Fruit fly (Drosophila melanogaster): ENCODE data around the gene CG13476.

Gene CG13476

DNA sequence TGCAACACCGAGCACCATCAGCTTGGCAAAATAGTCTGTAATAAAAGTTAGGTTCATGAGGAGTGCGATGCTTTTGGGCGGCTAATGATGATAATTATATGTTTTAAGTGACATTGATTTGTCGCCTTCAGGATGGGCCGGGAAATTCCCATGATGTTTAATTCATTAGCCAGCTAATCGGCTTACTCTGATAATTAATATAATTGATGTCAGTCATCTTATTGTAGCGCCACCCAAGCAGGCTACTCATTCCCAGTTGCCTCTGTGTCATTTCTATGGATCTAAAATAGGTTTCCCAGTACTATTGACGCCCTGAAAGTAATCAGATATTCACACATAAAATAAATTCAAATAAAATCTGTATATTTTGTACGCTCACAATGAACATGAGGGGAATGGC, at the start of gene CG13476:
Gene CG13476 (plus strand): TSS at position 301 of the 400 bp plus-strand sequence.
- TF ChIP-seq EcR (GFP tag; optimal IDR thresholded peaks at IDR 0.05) (no peak), usp (GFP tag; optimal IDR thresholded peaks at IDR 0.05) (no peak), pan (optimal IDR thresholded peaks at IDR 0.05) (no peak)

DNA sequence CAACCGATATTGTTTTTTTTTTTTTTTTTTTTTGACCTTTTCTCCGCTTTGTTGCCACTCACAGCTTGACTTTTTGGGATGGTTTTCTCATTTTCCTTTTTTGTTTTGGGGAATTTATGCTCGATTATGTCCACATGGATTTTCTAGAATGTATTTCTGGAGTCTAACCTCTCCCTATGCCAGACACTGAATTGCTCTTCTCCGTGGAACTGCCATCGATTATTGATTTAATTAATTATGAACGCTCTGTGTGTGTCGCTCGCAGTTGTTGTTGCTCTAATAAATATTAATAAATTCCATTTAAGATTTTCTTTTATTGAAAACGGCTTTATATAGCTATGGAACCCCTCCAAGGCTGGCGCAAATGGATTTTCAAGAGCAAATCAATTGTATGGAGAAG, 49.6 kb upstream of the CG13476 start:
- TF ChIP-seq EcR (GFP tag; optimal IDR thresholded peaks at IDR 0.05) = no peak
- TF ChIP-seq pan (optimal IDR thresholded peaks at IDR 0.05) = no peak
- TF ChIP-seq psq (optimal IDR thresholded peaks at IDR 0.05) = no peak
- TF ChIP-seq CG8478 (optimal IDR thresholded peaks at IDR 0.05) = no peak
- TF ChIP-seq Dll (optimal IDR thresholded peaks at IDR 0.05) = no peak
- no peak for TF ChIP-seq usp (GFP tag; optimal IDR thresholded peaks at IDR 0.05)

DNA sequence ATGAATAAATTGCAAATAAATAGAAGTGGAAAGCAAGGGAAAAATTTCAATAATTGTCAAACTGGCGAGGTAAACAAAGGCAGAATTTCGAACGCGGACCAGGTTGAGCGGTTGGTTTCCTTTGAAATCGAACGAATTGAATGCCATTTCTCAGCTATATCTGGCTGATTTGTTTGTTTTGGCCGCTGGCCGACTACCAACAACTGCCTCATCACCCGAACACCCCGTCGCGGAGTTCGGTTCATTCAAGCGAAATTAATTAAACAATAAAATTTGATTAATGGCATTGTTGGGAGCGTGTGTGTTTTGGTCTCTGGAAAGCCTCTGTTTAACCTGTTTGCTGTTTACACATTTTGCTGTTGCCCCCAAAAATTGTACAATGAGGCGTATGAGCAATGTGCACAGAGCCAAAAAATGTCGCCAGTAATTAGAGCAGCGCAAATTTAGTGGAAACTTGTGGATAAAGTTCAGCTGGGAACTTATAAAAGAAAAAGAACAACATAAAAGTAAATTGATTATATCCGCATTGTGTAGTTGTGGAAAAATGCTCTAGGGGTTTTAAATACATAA, 47.7 kb upstream of the CG13476 start:
- TF ChIP-seq psq (optimal IDR thresholded peaks at IDR 0.05) (no peak), usp (GFP tag; optimal IDR thresholded peaks at IDR 0.05) (no peak), pan (optimal IDR thresholded peaks at IDR 0.05) (no peak), CG8478 (optimal IDR thresholded peaks at IDR 0.05) (no peak), Dll (optimal IDR thresholded peaks at IDR 0.05) (no peak), EcR (GFP tag; optimal IDR thresholded peaks at IDR 0.05) (no peak)

DNA sequence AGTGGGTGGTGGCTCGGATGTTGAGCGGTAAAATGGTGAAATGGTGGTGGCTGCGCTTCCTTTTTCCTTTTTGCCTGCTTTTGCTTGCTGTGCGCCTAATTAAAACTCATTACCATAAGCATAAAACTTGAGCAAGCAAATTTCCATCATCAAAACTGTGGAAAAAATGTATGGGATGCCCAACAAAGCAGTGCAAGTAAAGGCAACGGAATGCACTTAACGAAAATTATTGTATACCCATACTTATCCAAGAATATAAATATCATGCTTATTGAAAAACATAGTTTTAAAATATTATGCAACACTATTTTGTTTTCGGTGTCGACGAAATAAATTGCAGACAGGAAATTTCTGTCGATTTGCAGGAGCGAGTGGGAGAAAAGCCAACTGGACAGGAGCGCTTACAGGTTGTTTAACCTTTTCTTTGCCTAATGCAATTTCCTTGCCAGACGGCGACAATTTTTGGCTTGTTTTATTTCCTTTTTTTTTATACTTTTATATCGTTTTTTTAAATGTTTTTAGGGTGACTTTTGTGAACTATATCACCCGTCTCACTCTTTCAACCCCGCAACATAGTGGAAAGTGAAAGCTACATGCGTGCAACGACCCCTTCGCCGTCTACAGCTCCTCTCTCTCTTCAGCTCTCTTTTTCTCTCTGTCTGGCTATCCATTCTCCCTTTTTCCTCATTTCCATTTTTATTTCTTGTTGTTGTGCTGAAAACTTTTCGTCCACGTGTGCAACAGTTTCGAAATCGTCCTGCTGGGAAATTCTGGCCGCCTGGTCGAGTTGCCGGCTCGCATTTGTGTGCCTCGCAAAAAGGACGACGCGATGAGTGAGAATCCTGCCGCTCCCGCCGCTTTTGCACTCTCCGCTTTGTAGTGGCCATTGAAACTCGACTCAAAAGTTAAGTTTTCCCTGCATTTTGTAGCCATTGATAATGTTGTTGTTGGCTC, 45.0 kb upstream of the CG13476 start:
- TF ChIP-seq usp (GFP tag; optimal IDR thresholded peaks at IDR 0.05) (no peak), EcR (GFP tag; optimal IDR thresholded peaks at IDR 0.05) (peak in 1 of 2 experiments; percentile 6)

DNA sequence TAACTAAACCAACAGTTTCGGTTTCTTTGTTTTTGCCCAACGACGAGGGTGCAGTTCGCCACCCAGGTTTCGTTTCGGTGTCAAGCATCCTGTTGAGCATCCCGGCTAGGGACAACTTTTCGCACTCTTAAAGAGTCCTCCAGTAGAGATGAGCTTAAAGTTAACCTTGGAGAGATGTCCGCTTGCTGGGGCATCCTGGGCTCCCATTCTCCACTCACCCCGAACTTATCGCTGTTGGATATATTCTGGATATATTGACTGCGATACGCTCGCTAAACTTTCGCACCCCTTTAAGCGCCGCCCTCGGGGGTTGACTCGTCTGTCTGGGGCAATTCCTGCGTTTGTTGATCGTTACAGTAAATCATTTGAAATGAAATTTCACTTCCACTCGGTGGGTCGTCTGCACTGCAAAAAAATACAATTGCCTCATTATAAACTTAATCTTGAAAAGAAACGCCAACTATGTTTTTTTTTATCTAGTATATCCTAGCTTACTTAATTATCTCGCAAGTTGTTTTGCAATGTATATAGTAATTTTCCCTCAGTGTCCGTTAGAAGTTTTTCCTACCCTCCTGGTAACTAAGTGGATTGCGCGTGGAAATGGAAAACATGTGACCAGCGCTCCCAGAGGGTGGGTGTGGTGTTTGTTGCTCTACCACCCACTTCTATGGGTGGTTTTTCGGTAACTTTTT, 43.6 kb upstream of the CG13476 start:
- TF ChIP-seq CG8478 (optimal IDR thresholded peaks at IDR 0.05) (no peak), pan (optimal IDR thresholded peaks at IDR 0.05) (no peak)

DNA sequence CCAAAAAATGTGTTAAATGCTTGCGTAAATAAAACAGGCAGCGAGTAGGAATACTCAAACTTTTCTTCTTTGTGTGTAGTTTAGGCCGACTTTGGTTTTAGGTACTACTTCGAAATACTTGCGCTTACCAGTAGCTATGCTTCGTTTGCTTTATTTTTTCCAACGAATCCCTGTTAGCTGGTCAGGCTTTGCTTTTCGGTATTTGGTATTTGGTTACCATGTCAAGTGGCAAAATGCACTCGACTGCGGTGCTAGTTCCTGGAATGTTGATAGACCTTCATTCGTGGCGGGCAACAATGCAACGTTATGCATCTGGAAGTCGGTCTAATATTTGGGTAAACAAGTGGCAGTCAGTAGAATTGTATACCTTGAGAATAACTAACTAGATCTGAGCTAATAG, 41.5 kb upstream of the CG13476 start:
- TF ChIP-seq Dll (optimal IDR thresholded peaks at IDR 0.05) (no peak), EcR (GFP tag; optimal IDR thresholded peaks at IDR 0.05) (no peak), CG8478 (optimal IDR thresholded peaks at IDR 0.05) (no peak), pan (optimal IDR thresholded peaks at IDR 0.05) (no peak), usp (GFP tag; optimal IDR thresholded peaks at IDR 0.05) (no peak), psq (optimal IDR thresholded peaks at IDR 0.05) (no peak)

DNA sequence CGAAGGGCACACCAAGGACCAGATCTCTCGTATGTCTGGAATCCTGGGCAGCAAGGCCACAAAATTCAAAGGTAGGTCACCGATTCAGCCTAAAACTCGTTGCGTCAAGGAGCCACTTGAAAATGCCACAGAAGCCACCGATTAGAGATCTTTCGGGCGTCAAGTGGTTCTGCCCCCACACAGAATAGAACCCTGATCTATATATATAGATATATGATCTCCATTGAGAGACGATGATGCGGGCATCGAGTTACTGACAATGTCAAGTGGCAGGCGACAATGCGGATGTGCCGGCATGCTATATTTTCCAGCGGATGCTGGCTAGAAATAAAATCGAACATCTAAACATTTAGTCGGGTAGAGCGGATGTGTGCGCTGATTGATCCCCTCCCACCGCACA, 40.9 kb upstream of the CG13476 start:
- TF ChIP-seq EcR (GFP tag; optimal IDR thresholded peaks at IDR 0.05) (no peak), pan (optimal IDR thresholded peaks at IDR 0.05) (no peak), usp (GFP tag; optimal IDR thresholded peaks at IDR 0.05) (no peak)

DNA sequence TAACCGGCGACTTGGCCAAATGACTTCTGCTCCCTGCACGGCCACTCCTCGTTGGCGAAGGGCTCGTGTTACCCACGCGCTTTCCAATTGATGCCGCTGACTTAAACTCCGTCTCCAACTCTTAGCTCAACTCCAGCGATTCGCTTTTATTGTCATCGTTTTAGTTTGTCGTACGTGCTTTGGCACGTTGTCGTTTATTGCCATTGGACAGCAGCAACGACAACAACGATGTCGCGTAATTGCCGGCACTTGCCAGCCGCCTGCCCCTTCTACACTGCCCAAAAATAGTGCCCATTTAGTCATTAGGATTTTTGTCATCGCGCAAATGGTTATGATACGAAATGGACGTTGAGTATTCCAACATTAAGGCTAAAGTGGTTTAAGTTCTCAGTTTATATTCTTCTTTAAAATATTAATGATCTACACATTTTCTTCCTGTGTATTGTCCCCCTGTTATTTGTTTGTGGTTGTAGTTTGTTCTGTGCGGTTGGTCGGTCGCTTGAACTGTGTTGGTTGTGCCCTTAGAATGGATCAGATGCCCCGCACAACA, 39.4 kb upstream of the CG13476 start:
- TF ChIP-seq CG8478 (optimal IDR thresholded peaks at IDR 0.05) (no peak), EcR (GFP tag; optimal IDR thresholded peaks at IDR 0.05) (no peak), psq (optimal IDR thresholded peaks at IDR 0.05) (no peak), Dll (optimal IDR thresholded peaks at IDR 0.05) (no peak), pan (optimal IDR thresholded peaks at IDR 0.05) (no peak)

DNA sequence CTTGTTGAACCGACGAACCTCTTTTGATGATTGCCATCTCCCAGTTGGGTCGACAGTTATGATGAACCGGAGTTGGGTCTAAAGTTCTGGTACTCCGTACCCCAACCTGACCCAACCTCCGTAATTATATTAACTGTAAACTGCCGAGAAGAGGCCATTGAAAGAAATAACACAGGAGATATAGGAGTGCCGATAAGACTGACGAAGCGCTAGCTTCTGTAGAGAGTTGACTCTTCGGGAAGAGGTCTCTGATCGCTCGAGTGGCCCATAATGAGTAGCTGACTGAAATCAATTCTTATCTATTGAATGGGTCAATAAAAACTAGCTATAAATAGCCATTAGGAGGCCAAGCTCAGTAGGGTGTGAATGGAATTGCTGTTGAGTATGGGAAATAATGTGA, 36.6 kb upstream of the CG13476 start:
- no peak for TF ChIP-seq EcR (GFP tag; optimal IDR thresholded peaks at IDR 0.05)
- TF ChIP-seq psq (optimal IDR thresholded peaks at IDR 0.05) = no peak
- TF ChIP-seq usp (GFP tag; optimal IDR thresholded peaks at IDR 0.05) = no peak
- no peak for TF ChIP-seq Dll (optimal IDR thresholded peaks at IDR 0.05)
- no peak for TF ChIP-seq CG8478 (optimal IDR thresholded peaks at IDR 0.05)
- TF ChIP-seq pan (optimal IDR thresholded peaks at IDR 0.05) = no peak

DNA sequence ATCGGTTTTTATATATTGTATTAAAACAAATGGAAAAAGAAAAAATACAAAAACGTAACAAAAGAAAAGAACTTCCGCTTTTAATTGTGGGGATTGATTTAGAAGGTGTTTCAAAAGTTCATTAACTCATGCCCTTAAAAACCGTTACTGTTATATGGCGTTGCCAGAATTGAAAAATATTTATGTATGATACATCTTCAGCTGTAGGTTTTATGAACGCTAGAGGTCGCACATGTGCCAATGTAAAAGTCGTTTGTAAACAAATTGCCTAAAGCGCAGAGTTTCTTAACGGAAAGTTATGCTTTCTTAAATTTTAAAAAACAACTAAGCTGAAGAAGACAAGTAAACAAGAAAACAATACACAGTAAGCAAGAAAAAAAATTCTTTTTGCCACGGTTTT, 33.7 kb upstream of the CG13476 start:
- TF ChIP-seq pan (optimal IDR thresholded peaks at IDR 0.05) (no peak), EcR (GFP tag; optimal IDR thresholded peaks at IDR 0.05) (peak in 1 of 2 experiments; percentile 13)

DNA sequence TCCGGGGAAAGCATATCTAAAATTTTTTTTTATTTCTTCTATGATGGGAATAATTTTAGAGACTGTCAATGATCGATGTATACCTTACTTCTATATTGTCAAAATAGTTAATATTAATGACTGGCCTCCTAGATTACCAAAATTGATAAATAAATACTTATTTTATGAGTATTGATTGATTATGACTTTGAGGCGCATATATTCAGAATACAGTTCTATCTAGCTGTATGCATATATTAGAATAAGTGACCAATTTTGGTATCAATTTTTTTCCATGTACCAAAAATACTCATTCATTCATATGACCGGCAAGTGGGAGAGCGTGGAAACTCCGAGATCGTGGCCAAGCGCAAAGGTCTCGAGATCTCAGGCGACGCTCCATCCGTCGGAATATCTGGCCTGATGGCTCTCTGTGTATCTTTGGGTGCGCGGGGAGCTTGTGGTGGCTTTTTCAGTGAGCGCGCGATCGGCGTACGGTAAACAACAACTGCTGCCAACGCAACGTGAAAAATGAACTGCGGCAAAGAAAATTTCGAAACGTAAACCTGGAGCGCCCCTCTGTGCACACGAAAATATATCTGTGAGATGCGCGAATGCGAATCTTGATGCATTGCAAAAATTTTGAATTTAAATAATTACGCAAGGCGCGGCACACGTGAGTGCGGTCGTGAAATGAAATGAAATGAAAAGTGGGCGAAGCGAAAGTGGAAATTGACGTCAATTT, 32.7 kb upstream of the CG13476 start, which contains the start of the genes CG43121 and ome:
Gene CG43121 (minus strand): TSS at position 51 of the 724 bp plus-strand sequence.
Gene ome (plus strand): TSS at position 453 of the 724 bp plus-strand sequence.
- no peak for TF ChIP-seq pan (optimal IDR thresholded peaks at IDR 0.05)
- no peak for TF ChIP-seq CG8478 (optimal IDR thresholded peaks at IDR 0.05)
- TF ChIP-seq Dll (optimal IDR thresholded peaks at IDR 0.05) = no peak
- TF ChIP-seq psq (optimal IDR thresholded peaks at IDR 0.05) = no peak
- no peak for TF ChIP-seq EcR (GFP tag; optimal IDR thresholded peaks at IDR 0.05)
- no peak for TF ChIP-seq usp (GFP tag; optimal IDR thresholded peaks at IDR 0.05)

All from whole organism.